Worm (Caenorhabditis elegans): ENCODE data around the gene sup-9.
"Not testable (repeated sequence)": the region's sequence is repeated elsewhere in the genome, so short reads cannot be mapped to it uniquely, and the experiment has no call there.

The sup-9 gene

DNA sequence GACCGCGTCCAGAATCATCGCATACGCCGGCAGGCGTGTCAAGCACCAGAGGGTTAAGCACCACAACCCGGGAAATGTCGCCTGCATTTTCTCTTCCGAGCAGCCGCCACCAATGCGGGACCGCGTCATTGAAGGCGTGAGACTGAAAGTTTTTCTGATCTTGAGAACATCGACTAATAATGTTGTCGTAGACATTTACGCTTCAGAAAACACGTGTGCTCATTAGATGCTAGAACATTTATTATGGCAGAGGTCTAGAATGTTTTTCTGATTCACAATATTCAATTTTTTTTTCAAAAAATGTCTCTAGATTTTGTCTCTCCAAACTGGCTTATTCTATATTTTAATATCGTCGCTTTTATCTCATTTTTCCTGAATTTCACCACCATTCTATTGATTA lies 30.2 kb downstream of the sup-9 start, which contains the start of gene sri-47 (continued):
- TF ChIP-seq ctbp-1 (GFP tag; IDR thresholded peaks at IDR 0.05) (no peak), nhr-28 (tag; optimal IDR thresholded peaks at IDR 0.05) (no peak), pha-4 (GFP tag; IDR thresholded peaks at IDR 0.05) (no peak), pha-4 (tag; optimal IDR thresholded peaks at IDR 0.05) (no peak)

ce11 chrII:2649539-2649938 lies 37.3 kb downstream of the sup-9 start, which contains the start of the genes F22E5.13 and F22E5.6:
Gene F22E5.13, minus strand, starts transcription at chrII:2649639.
Gene F22E5.6, plus strand, starts transcription at chrII:2649835.
- TF ChIP-seq madf-5 (GFP tag; IDR thresholded peaks at IDR 0.05), result no peak
- no peak for TF ChIP-seq dpl-1 (GFP tag; optimal IDR thresholded peaks at IDR 0.05)
- no peak for TF ChIP-seq nhr-48 (tag; optimal IDR thresholded peaks at IDR 0.05)
- no peak for TF ChIP-seq ZK337.2 (GFP tag; IDR thresholded peaks at IDR 0.05)
- no peak for TF ChIP-seq T26A8.4 (GFP tag; IDR thresholded peaks at IDR 0.05)
- TF ChIP-seq ceh-44 (GFP tag; IDR thresholded peaks at IDR 0.05), result no peak
- TF ChIP-seq sdz-12 (GFP tag; optimal IDR thresholded peaks at IDR 0.05), result no peak
- TF ChIP-seq lin-39 (tag; optimal IDR thresholded peaks at IDR 0.05), result no peak
- TF ChIP-seq spr-3 (GFP tag; optimal IDR thresholded peaks at IDR 0.05), result no peak
- TF ChIP-seq daf-8 (GFP tag; IDR thresholded peaks at IDR 0.05), result no peak
- no peak for TF ChIP-seq ces-1 (GFP tag; optimal IDR thresholded peaks at IDR 0.05)
- TF ChIP-seq ztf-7 (tag; optimal IDR thresholded peaks at IDR 0.05), result no peak
- no peak for TF ChIP-seq zfp-3 (GFP tag; conservative IDR thresholded peaks at IDR 0.05)
- no peak for TF ChIP-seq lir-3 (tag; optimal IDR thresholded peaks at IDR 0.05)
- TF ChIP-seq unc-62 (GFP tag; optimal IDR thresholded peaks at IDR 0.05 in 1 of 2), result no peak
- TF ChIP-seq unc-62 (tag; optimal IDR thresholded peaks at IDR 0.05), result no peak
- TF ChIP-seq hlh-30 (tag; optimal IDR thresholded peaks at IDR 0.05; ENCODE audit: insufficient read depth), result no peak
- TF ChIP-seq nhr-77 (tag; optimal IDR thresholded peaks at IDR 0.05), result no peak

- TF ChIP-seq daf-16 (GFP tag; optimal IDR thresholded peaks at IDR 0.05) (peak in 1 of 2 experiments; percentile 60), daf-16 (tag; optimal IDR thresholded peaks at IDR 0.05) (no peak), ceh-28 (tag; optimal IDR thresholded peaks at IDR 0.05) (no peak), saeg-2 (GFP tag; IDR thresholded peaks at IDR 0.05) (no peak), hlh-11 (tag; optimal IDR thresholded peaks at IDR 0.05) (peak; percentile 10), nhr-28 (tag; optimal IDR thresholded peaks at IDR 0.05) (peak; percentile 0), hmg-1.1 (GFP tag; IDR thresholded peaks at IDR 0.05) (peak; percentile 48; the same call in 1 of the 2 replicates), nhr-11 (tag; optimal IDR thresholded peaks at IDR 0.05) (peak; percentile 19), ceh-20 (GFP tag; IDR thresholded peaks at IDR 0.05) (0 out of 2 replicates have a peak, but pooled peaks have one; percentile 19)
Observed at ce11 chrII:2649015-2649414, 37.8 kb downstream of the sup-9 start.

DNA sequence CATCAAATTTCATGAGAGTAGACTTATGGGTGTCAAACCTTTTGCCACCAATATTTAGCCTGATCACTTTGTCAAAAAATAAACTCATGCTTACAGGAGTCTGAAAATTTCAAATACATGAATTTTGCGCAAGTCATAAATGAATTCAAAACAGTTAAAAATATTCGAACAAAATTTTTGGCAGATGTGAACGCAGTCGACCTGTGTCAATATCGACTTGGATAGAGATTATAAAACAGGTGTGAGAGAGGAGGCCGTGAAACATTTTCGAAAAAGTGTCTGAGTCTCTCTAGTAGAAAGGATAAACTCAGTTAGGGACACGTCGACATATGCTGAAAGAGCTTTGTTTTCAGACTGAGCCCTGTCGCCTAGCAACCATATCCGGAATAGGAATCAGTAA lies 40.1 kb downstream of the sup-9 start, which contains the start of gene F22E5.12:
TSS of gene F22E5.12 (minus strand) at position 101 of the 400 bp plus-strand sequence.
- TF ChIP-seq tag-97 (GFP tag; IDR thresholded peaks at IDR 0.05); R02D3.7 (tag; optimal IDR thresholded peaks at IDR 0.05); mdt-29 (GFP tag; IDR thresholded peaks at IDR 0.05): not testable (repeated sequence)

DNA sequence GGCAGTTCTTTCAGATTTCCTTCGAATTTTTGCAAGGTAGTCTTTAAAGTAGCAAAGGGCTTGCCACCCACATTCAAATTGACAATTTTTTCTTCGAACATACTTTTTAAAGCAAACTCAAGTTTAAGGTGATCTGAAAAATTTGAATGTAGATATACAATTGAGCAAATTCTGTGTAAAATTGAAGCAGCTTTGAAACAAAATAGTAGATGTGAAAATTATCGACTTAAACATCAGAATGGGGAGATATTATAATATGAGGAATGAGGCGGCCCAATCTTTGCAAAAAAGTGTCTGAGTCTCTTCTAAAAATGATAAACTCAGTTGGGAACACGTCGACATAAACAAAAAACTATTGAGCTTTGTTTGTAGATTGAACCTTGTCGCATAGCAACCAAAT lies 42.3 kb downstream of the sup-9 start, which contains the start of gene F22E5.11:
TSS of gene F22E5.11 (minus strand) at position 101 of the 400 bp plus-strand sequence.
- TF ChIP-seq nhr-42 (GFP tag; IDR thresholded peaks at IDR 0.05), result no peak

DNA sequence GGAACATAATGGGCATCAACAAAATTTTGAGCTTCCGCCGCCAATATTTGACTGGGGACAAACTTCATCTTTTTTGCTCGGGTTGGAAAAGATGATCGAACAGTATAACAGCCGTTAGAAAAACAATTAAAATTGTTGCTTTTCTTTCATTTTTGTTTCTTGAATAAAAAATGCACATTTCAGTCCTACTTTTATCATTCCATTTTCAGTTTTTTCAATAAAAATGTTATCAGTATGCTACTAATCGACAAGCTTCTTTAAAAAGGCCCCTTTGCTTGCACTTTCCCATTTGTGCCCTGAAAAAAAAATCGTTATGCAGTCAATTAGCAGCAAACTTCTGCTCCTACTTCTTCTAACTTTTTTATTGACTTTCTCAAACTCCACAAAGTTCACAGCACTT lies 45.0 kb downstream of the sup-9 start, which contains the start of gene F22E5.7:
TSS of gene F22E5.7 (plus strand) at position 301 of the 400 bp plus-strand sequence.
- no peak for TF ChIP-seq tag-97 (GFP tag; IDR thresholded peaks at IDR 0.05)
- no peak for TF ChIP-seq F49E8.2 (tag; optimal IDR thresholded peaks at IDR 0.05; ENCODE audit: borderline replicate concordance)
- TF ChIP-seq lin-29 (GFP tag; IDR thresholded peaks at IDR 0.05), result no peak
- TF ChIP-seq nhr-237 (tag; optimal IDR thresholded peaks at IDR 0.05), result no peak
- no peak for TF ChIP-seq dmd-6 (GFP tag; IDR thresholded peaks at IDR 0.05)
- TF ChIP-seq nhr-41 (GFP tag; IDR thresholded peaks at IDR 0.05), result no peak
- no peak for TF ChIP-seq nhr-6 (tag; optimal IDR thresholded peaks at IDR 0.05)
- TF ChIP-seq lin-13 (GFP tag; optimal IDR thresholded peaks at IDR 0.05), result no peak

Measured in whole organism, L4 larva.